Comparison of ENCODE assay signal across 2 worm cellular contexts in genomic region chrIV:4347578-4348003, ce11.
TF ChIP-seq lines count a peak whose summit lies in the region.

No protein-coding gene starts in this region.

TF ChIP-seq in whole organism, L4 larva, 104 proteins besides CTCF, POLR2A, EP300 and RAD21 (continued from another document):
- TF ChIP-seq nhr-42 (GFP tag; IDR thresholded peaks at IDR 0.05; lab: Robert Waterston, UW) (no peak), Y5F2A.4 (GFP tag; optimal IDR thresholded peaks at IDR 0.05; lab: Kevin White, UChicago) (no peak), dmd-8 (GFP tag; IDR thresholded peaks at IDR 0.05; lab: Robert Waterston, UW) (0 out of 2 replicates have a peak, but pooled peaks have one; percentile 5), nhr-102 (tag; optimal IDR thresholded peaks at IDR 0.05; lab: Kevin White, UChicago) (no peak), nhr-237 (tag; optimal IDR thresholded peaks at IDR 0.05; lab: Kevin White, UChicago) (no peak), dmd-9 (GFP tag; IDR thresholded peaks at IDR 0.05; lab: Robert Waterston, UW) (no peak), Y48G9A.11 (GFP tag; IDR thresholded peaks at IDR 0.05; lab: Robert Waterston, UW) (0 out of 2 replicates have a peak, but pooled peaks have one; percentile 49)

TF ChIP-seq in whole organism, young adult, 124 proteins besides CTCF, POLR2A, EP300 and RAD21 (continued from another document):
- TF ChIP-seq sptf-2 (GFP tag; optimal IDR thresholded peaks at IDR 0.05; lab: Kevin White, UChicago), result peak; percentile 52
- TF ChIP-seq madf-3 (GFP tag; IDR thresholded peaks at IDR 0.05; lab: Robert Waterston, UW), result peak; percentile 71
- no peak for TF ChIP-seq rpc-1 (optimal IDR thresholded peaks at IDR 0.05; lab: Kevin White, UChicago)
- TF ChIP-seq rpc-1 (tag; optimal IDR thresholded peaks at IDR 0.05; lab: Kevin White, UChicago), result peak; percentile 11
- TF ChIP-seq Y53G8AR.9 (GFP tag; conservative IDR thresholded peaks at IDR 0.05; lab: Robert Waterston, UW), result peak; percentile 85
- TF ChIP-seq rcor-1 (GFP tag; IDR thresholded peaks at IDR 0.05; lab: Robert Waterston, UW), result peak; percentile 60
- peak; percentile 96 for TF ChIP-seq D2030.7 (GFP tag; IDR thresholded peaks at IDR 0.05; lab: Robert Waterston, UW)
- no peak for TF ChIP-seq unc-130 (GFP tag; optimal IDR thresholded peaks at IDR 0.05; lab: Kevin White, UChicago)
- TF ChIP-seq ccch-3 (GFP tag; optimal IDR thresholded peaks at IDR 0.05; lab: Kevin White, UChicago), result no peak
- peak; percentile 44 for TF ChIP-seq tlf-1 (GFP tag; optimal IDR thresholded peaks at IDR 0.05; lab: Kevin White, UChicago)
- peak; percentile 92 for TF ChIP-seq F49E8.2 (tag; optimal IDR thresholded peaks at IDR 0.05; lab: Kevin White, UChicago; ENCODE audit: insufficient read depth)
- no peak for TF ChIP-seq nhr-179 (tag; optimal IDR thresholded peaks at IDR 0.05; lab: Kevin White, UChicago)
- peak; percentile 81 for TF ChIP-seq F23B12.7 (tag; optimal IDR thresholded peaks at IDR 0.05; lab: Kevin White, UChicago; ENCODE audit: insufficient read depth)
- TF ChIP-seq aptf-3 (GFP tag; IDR thresholded peaks at IDR 0.05; lab: Robert Waterston, UW), result 0 out of 2 replicates have a peak, but pooled peaks have one; percentile 55
- TF ChIP-seq madf-8 (GFP tag; conservative IDR thresholded peaks at IDR 0.05; lab: Robert Waterston, UW), result no peak; the same call in 1 of the 2 replicates
- no peak for TF ChIP-seq ZK185.1 (tag; optimal IDR thresholded peaks at IDR 0.05; lab: Kevin White, UChicago; ENCODE audit: poor library complexity, severe bottlenecking)
- TF ChIP-seq snpc-4 (GFP tag; optimal IDR thresholded peaks at IDR 0.05; lab: Kevin White, UChicago), result peak; percentile 85
- peak; percentile 83 to 96 (median 92) for TF ChIP-seq snpc-4 (tag; optimal IDR thresholded peaks at IDR 0.05; lab: Kevin White, UChicago)
- peak; percentile 80 for TF ChIP-seq him-1 (tag; optimal IDR thresholded peaks at IDR 0.05; lab: Kevin White, UChicago)
- TF ChIP-seq chd-7 (tag; optimal IDR thresholded peaks at IDR 0.05; lab: Kevin White, UChicago), result no peak
- peak; percentile 93 for TF ChIP-seq dox-1 (GFP tag; IDR thresholded peaks at IDR 0.05; lab: Robert Waterston, UW)
